Fruit fly (Drosophila melanogaster): Measurements from ENCODE around the gene CG9008.

CG9008 gene

dm6 chr2L:13807097-13807496, 27.1 kb upstream of the CG9008 start:
- TF ChIP-seq foxo (GFP tag; optimal IDR thresholded peaks at IDR 0.05) (no peak), rgr (GFP tag; optimal IDR thresholded peaks at IDR 0.05) (peak; percentile 52), Rel (GFP tag; optimal IDR thresholded peaks at IDR 0.05) (no peak), Rel (tag; optimal IDR thresholded peaks at IDR 0.05) (no peak), Myc (optimal IDR thresholded peaks at IDR 0.05) (no peak), fru (GFP tag; optimal IDR thresholded peaks at IDR 0.05) (peak; percentile 42), h (GFP tag; optimal IDR thresholded peaks at IDR 0.05) (peak; percentile 55), Hr83 (GFP tag; optimal IDR thresholded peaks at IDR 0.05; ENCODE audit: poor library complexity, severe bottlenecking) (peak; percentile 76), OdsH (GFP tag; optimal IDR thresholded peaks at IDR 0.05) (peak; percentile 13), Sp1 (GFP tag; optimal IDR thresholded peaks at IDR 0.05) (no peak), woc (GFP tag; optimal IDR thresholded peaks at IDR 0.05) (no peak)

dm6 chr2L:13805170-13805569, 25.2 kb upstream of the CG9008 start:
- TF ChIP-seq HLH106 (tag; optimal IDR thresholded peaks at IDR 0.05) = no peak
- TF ChIP-seq woc (GFP tag; optimal IDR thresholded peaks at IDR 0.05) = no peak
- TF ChIP-seq Sp1 (GFP tag; optimal IDR thresholded peaks at IDR 0.05) = no peak
- TF ChIP-seq tai (GFP tag; optimal IDR thresholded peaks at IDR 0.05) = no peak

dm6 chr2L:13804561-13805067, 24.6 kb upstream of the CG9008 start:
- no peak for TF ChIP-seq fru (GFP tag; optimal IDR thresholded peaks at IDR 0.05)
- TF ChIP-seq dl (GFP tag; optimal IDR thresholded peaks at IDR 0.05; ENCODE audit: insufficient read depth in 1 of 2, partially characterized antibody in 2 of 2) = no peak
- peak; percentile 10 for TF ChIP-seq Hr83 (GFP tag; optimal IDR thresholded peaks at IDR 0.05; ENCODE audit: poor library complexity, severe bottlenecking)
- TF ChIP-seq OdsH (GFP tag; optimal IDR thresholded peaks at IDR 0.05) = no peak
- no peak for TF ChIP-seq br (GFP tag; optimal IDR thresholded peaks at IDR 0.05)
- no peak for TF ChIP-seq sage (GFP tag; optimal IDR thresholded peaks at IDR 0.05)
- TF ChIP-seq rgr (GFP tag; optimal IDR thresholded peaks at IDR 0.05) = no peak
- TF ChIP-seq dsf (GFP tag; optimal IDR thresholded peaks at IDR 0.05; ENCODE audit: borderline replicate concordance) = no peak
- no peak for TF ChIP-seq Rel (GFP tag; optimal IDR thresholded peaks at IDR 0.05)
- peak; percentile 8 for TF ChIP-seq Rel (tag; optimal IDR thresholded peaks at IDR 0.05)
- TF ChIP-seq jim (GFP tag; optimal IDR thresholded peaks at IDR 0.05) = no peak
- TF ChIP-seq Hr78 (GFP tag; optimal IDR thresholded peaks at IDR 0.05) = no peak
- peak; percentile 4 for TF ChIP-seq Dif (GFP tag; optimal IDR thresholded peaks at IDR 0.05; ENCODE audit: partially characterized antibody)
- TF ChIP-seq psq (GFP tag; optimal IDR thresholded peaks at IDR 0.05) = no peak
- no peak for TF ChIP-seq Jra (GFP tag; optimal IDR thresholded peaks at IDR 0.05)
- TF ChIP-seq Mio (GFP tag; optimal IDR thresholded peaks at IDR 0.05) = no peak
- TF ChIP-seq GATAd (GFP tag; optimal IDR thresholded peaks at IDR 0.05) = no peak
- no peak for TF ChIP-seq dmrt93B (GFP tag; optimal IDR thresholded peaks at IDR 0.05)

- no peak for TF ChIP-seq Myc (optimal IDR thresholded peaks at IDR 0.05)
- TF ChIP-seq GATAd (GFP tag; optimal IDR thresholded peaks at IDR 0.05) = no peak
- TF ChIP-seq Rel (GFP tag; optimal IDR thresholded peaks at IDR 0.05) = no peak
- peak; percentile 52 for TF ChIP-seq Rel (tag; optimal IDR thresholded peaks at IDR 0.05)
- TF ChIP-seq OdsH (GFP tag; optimal IDR thresholded peaks at IDR 0.05) = no peak
- no peak for TF ChIP-seq CG32264 (GFP tag; optimal IDR thresholded peaks at IDR 0.05)
- no peak for TF ChIP-seq sage (GFP tag; optimal IDR thresholded peaks at IDR 0.05)
- TF ChIP-seq psq (GFP tag; optimal IDR thresholded peaks at IDR 0.05) = no peak
- TF ChIP-seq HLH106 (tag; optimal IDR thresholded peaks at IDR 0.05) = no peak
- peak; percentile 44 for TF ChIP-seq br (GFP tag; optimal IDR thresholded peaks at IDR 0.05)
- no peak for TF ChIP-seq woc (GFP tag; optimal IDR thresholded peaks at IDR 0.05)
- TF ChIP-seq dmrt93B (GFP tag; optimal IDR thresholded peaks at IDR 0.05) = no peak
- TF ChIP-seq Dfd (GFP tag; optimal IDR thresholded peaks at IDR 0.05) = no peak
- no peak for TF ChIP-seq dl (GFP tag; optimal IDR thresholded peaks at IDR 0.05; ENCODE audit: insufficient read depth in 1 of 2, partially characterized antibody in 2 of 2)
- TF ChIP-seq Jra (GFP tag; optimal IDR thresholded peaks at IDR 0.05) = no peak
- TF ChIP-seq Abd-B (GFP tag; optimal IDR thresholded peaks at IDR 0.05) = no peak
- peak in 1 of 2 experiments; percentile 4 for TF ChIP-seq foxo (GFP tag; optimal IDR thresholded peaks at IDR 0.05)
- TF ChIP-seq N (GFP tag; optimal IDR thresholded peaks at IDR 0.05) = no peak
- no peak for TF ChIP-seq lola (GFP tag; optimal IDR thresholded peaks at IDR 0.05)
These were observed 24.0 kb upstream of the CG9008 start for dm6 chr2L:13803805-13804560.
